Worm (Caenorhabditis elegans) whole organism, L1 larva: Measurements from ENCODE around the gene npr-10.

Experiments used
- lin-15B ChIP-seq: fragments of 150-350 bp; sonication (generic microtip); optimal IDR thresholded peaks from 3 replicates; lab custom pipeline; 2014; ENCODE audit warnings: missing biosample characterization, missing genetic modification characterization
- nhr-77 ChIP-seq: fragments of 150-350 bp; optimal IDR thresholded peaks from 2 replicates; lab custom pipeline; 2014; ENCODE audit warnings: missing biosample characterization, missing genetic modification characterization

DNA sequence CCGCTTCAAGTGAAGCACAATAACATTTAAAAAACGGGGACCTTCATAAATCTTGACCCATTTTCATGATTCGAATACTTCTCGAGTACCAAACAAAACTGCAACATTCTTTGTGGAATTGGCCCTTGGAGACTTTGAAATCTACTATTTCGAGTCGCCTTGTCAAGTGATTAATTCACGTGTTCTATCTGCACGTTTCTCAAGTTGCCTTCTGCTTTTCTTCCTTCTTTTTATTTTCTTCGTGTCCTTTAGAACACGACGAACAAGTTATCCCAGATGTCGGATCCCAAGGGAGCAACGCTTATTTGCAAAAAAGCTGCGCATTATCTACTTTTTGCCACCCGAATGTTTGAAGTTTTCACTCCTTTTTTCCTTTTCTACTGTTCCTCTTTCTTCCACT is 28.9 kb upstream of the npr-10 start:
- TF ChIP-seq nhr-77 = no peak
- no peak for TF ChIP-seq lin-15B (tag; lab: Kevin White, UChicago)
